Worm (Caenorhabditis elegans): ENCODE results near the gene Y47D7A.2.

ce11 chrV:4454634-4455033 lies 34.6 kb downstream of the Y47D7A.2 start, which contains the start of gene gnrr-5:
- TF ChIP-seq flt-1 (GFP tag; IDR thresholded peaks at IDR 0.05), result no peak
- no peak for TF ChIP-seq klf-2 (GFP tag; conservative IDR thresholded peaks at IDR 0.05)
- no peak for TF ChIP-seq cog-1 (tag; optimal IDR thresholded peaks at IDR 0.05)
- TF ChIP-seq T22C8.4 (GFP tag; IDR thresholded peaks at IDR 0.05), result no peak
- TF ChIP-seq tab-1 (GFP tag; IDR thresholded peaks at IDR 0.05), result no peak
